Worm (Caenorhabditis elegans) whole organism, L4 larva: ENCODE data around the gene polq-1.

ENCODE experiments used
- arid-1 ChIP-seq: fragments of 200-800 bp; sonication (Bioruptor generic); conservative IDR thresholded peaks from 2 replicates; pipeline ENCODE4 v1.3.6; 2022; ENCODE audit warnings: missing genetic modification reagents, missing genetic modification characterization, missing compliant biosample characterization
- lin-15B ChIP-seq: fragments of 150-350 bp; sonication (generic microtip); optimal IDR thresholded peaks from 3 replicates; lab custom pipeline; 2014; ENCODE audit warnings: missing biosample characterization, missing genetic modification characterization
- nhr-77 ChIP-seq: fragments of 150-350 bp; optimal IDR thresholded peaks from 2 replicates; lab custom pipeline; 2014; ENCODE audit warnings: missing biosample characterization, missing genetic modification characterization
- saeg-2 ChIP-seq: fragments of 200-800 bp; sonication (Bioruptor generic); IDR thresholded peaks from 2 replicates; pipeline ENCODE4 v1.3.6; 2022; ENCODE audit warnings: missing genetic modification reagents, missing genetic modification characterization, missing compliant biosample characterization
- set-16 ChIP-seq: fragments of 200-800 bp; sonication (Bioruptor generic); IDR thresholded peaks from 2 replicates; pipeline ENCODE4 v1.3.6; 2022; ENCODE audit warnings: missing genetic modification reagents, missing genetic modification characterization, missing compliant biosample characterization

DNA sequence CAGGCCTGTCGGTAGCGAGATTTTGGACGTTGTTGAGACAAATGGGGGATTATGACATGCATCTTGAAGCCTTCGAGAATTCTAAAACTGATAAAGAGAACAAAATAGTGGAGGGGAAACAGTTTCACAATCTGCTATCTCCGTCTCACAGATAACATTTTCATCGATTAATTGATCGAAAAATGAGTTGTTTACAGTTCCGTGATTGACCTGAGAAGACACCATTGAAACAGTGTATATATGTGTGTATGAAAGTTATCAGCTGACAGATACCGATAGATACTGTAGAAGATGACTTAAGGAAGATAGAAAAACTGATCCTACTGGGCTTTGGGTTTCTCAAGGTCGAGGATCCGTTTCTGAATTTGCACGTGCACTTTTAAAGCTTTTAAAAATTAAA lies 36.2 kb upstream of the polq-1 start:
- TF ChIP-seq saeg-2 (GFP tag; lab: Robert Waterston, UW) (no peak), nhr-77 (tag; lab: Kevin White, UChicago) (no peak), arid-1 (no peak), lin-15B (tag; lab: Kevin White, UChicago) (no peak), set-16 (GFP tag; lab: Robert Waterston, UW) (no peak)
